Worm (Caenorhabditis elegans): ENCODE results near the gene T10H10.2.

Gene T10H10.2

DNA sequence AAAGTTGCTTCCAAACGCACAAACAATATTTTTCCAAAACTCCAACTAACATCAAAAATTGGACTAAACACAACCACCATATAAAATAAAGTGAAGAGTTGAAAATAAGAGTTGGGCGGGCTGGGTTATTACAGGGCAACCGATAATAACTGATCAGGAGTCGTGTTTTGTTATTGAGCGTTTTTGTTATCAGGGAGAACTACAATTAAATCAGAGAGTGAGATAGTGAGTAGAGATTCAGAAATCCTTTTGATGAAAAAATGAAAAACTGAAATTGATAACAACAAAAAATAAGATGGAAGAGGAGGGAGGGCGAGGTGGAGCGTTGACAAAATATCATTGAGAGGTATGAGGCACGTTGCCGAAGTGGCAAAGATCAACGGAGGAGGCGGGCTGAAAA lies 26.0 kb downstream of the T10H10.2 start:
- TF ChIP-seq crh-2 (tag; optimal IDR thresholded peaks at IDR 0.05) (no peak), lin-13 (GFP tag; optimal IDR thresholded peaks at IDR 0.05) (no peak), nhr-11 (tag; optimal IDR thresholded peaks at IDR 0.05) (no peak), sma-9 (GFP tag; optimal IDR thresholded peaks at IDR 0.05) (no peak), sma-9 (tag; optimal IDR thresholded peaks at IDR 0.05) (no peak), C34F6.9 (tag; optimal IDR thresholded peaks at IDR 0.05) (no peak), R02D3.7 (tag; optimal IDR thresholded peaks at IDR 0.05) (no peak), mbf-1 (tag; optimal IDR thresholded peaks at IDR 0.05) (no peak), F13H6.1 (tag; optimal IDR thresholded peaks at IDR 0.05) (no peak)

DNA sequence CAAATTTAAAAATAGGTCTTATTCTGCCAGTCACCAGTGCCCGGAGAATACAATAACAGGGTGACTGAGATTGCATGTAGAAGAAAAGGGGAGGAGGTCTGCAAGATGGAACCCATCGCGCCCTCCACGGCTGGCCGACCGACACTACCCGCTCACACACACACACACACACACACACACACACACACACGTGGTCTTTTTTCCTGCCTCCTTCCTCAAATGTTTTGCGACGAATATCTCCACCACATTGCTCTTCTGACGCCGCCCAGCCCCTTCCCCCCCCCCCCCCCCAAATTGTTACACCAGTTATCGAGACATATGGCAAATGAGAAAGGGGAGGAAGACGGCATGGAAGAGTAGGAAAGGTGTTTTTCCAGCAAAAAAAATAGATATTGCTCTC lies 27.2 kb downstream of the T10H10.2 start:
- TF ChIP-seq sma-9 (GFP tag; optimal IDR thresholded peaks at IDR 0.05) (peak; percentile 38), sma-9 (tag; optimal IDR thresholded peaks at IDR 0.05) (no peak), nhr-129 (tag; optimal IDR thresholded peaks at IDR 0.05) (peak; percentile 18), aly-2 (tag; optimal IDR thresholded peaks at IDR 0.05) (no peak)

- TF ChIP-seq sma-3 (GFP tag; optimal IDR thresholded peaks at IDR 0.05) (peak; percentile 50), fos-1 (tag; optimal IDR thresholded peaks at IDR 0.05) (peak; percentile 11), mab-5 (tag; optimal IDR thresholded peaks at IDR 0.05) (no peak), crh-2 (tag; optimal IDR thresholded peaks at IDR 0.05) (no peak), nhr-237 (tag; optimal IDR thresholded peaks at IDR 0.05) (no peak), ceh-82 (tag; optimal IDR thresholded peaks at IDR 0.05) (no peak), snpc-4 (tag; optimal IDR thresholded peaks at IDR 0.05) (peak; percentile 97), lin-13 (GFP tag; optimal IDR thresholded peaks at IDR 0.05) (peak; percentile 13), gmeb-1 (tag; optimal IDR thresholded peaks at IDR 0.05) (no peak), sma-9 (GFP tag; optimal IDR thresholded peaks at IDR 0.05) (peak; percentile 59), sma-9 (tag; optimal IDR thresholded peaks at IDR 0.05) (no peak), F13H6.1 (tag; optimal IDR thresholded peaks at IDR 0.05) (peak; percentile 4), unc-39 (tag; optimal IDR thresholded peaks at IDR 0.05) (no peak), ama-1 (optimal IDR thresholded peaks at IDR 0.05) (peak; percentile 81)
These were observed 34.3 kb downstream of the T10H10.2 start for ce11 chrX:2328873-2329272.

ce11 chrX:2330494-2330893 lies 35.9 kb downstream of the T10H10.2 start:
- TF ChIP-seq C34F6.9 (tag; optimal IDR thresholded peaks at IDR 0.05) (no peak), ceh-16 (tag; optimal IDR thresholded peaks at IDR 0.05) (peak; percentile 9)

DNA sequence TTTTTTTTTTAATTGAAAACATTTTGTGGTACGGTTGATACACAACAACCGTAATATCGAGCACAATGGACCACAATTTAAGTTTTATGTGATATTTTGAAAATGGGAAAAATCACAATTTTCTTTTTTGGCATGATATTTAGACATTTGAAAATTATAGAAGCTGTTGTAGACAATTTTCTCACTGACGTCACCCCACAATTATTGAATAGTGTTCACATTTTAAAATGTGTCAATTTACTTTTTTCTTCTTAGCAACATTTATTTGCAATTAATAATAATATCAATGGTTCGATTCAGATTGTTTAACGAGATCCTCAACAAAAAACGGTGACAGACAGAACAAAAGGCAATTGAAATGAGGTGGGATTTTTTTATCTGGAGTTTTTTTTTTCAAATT lies 40.8 kb downstream of the T10H10.2 start, which contains the start of gene T01B6.1:
T01B6.1 (plus strand) TSS at position 301 of the 400 bp plus-strand sequence.
- no peak for TF ChIP-seq nhr-10 (tag; optimal IDR thresholded peaks at IDR 0.05)
- TF ChIP-seq Y55F3AM.14 (GFP tag; optimal IDR thresholded peaks at IDR 0.05), result no peak
- TF ChIP-seq F13H6.1 (tag; optimal IDR thresholded peaks at IDR 0.05), result no peak
- TF ChIP-seq nhr-129 (tag; optimal IDR thresholded peaks at IDR 0.05), result no peak
- TF ChIP-seq elt-3 (tag; optimal IDR thresholded peaks at IDR 0.05), result no peak
- no peak for TF ChIP-seq sem-4 (tag; optimal IDR thresholded peaks at IDR 0.05)
- TF ChIP-seq zag-1 (tag; optimal IDR thresholded peaks at IDR 0.05), result no peak
- no peak for TF ChIP-seq snpc-4 (tag; optimal IDR thresholded peaks at IDR 0.05)
- no peak for TF ChIP-seq unc-39 (tag; optimal IDR thresholded peaks at IDR 0.05)
- TF ChIP-seq ztf-11 (tag; optimal IDR thresholded peaks at IDR 0.05), result no peak
- TF ChIP-seq ceh-82 (tag; optimal IDR thresholded peaks at IDR 0.05), result no peak
- no peak for TF ChIP-seq lin-13 (GFP tag; optimal IDR thresholded peaks at IDR 0.05)
- no peak for TF ChIP-seq gmeb-1 (tag; optimal IDR thresholded peaks at IDR 0.05)
- no peak for TF ChIP-seq peb-1 (tag; optimal IDR thresholded peaks at IDR 0.05)
- no peak for TF ChIP-seq nhr-6 (tag; optimal IDR thresholded peaks at IDR 0.05)
- no peak for TF ChIP-seq alr-1 (tag; optimal IDR thresholded peaks at IDR 0.05)
- no peak for TF ChIP-seq ztf-1 (GFP tag; conservative IDR thresholded peaks at IDR 0.05)

- no peak for TF ChIP-seq R02D3.7 (tag; optimal IDR thresholded peaks at IDR 0.05)
- no peak for TF ChIP-seq peb-1 (tag; optimal IDR thresholded peaks at IDR 0.05)
- TF ChIP-seq ztf-1 (GFP tag; conservative IDR thresholded peaks at IDR 0.05), result no peak
- TF ChIP-seq zag-1 (tag; optimal IDR thresholded peaks at IDR 0.05), result no peak
- TF ChIP-seq nhr-21 (tag; optimal IDR thresholded peaks at IDR 0.05), result no peak
These were observed 43.7 kb downstream of the T10H10.2 start, which contains the start of gene nlp-45 for ce11 chrX:2338210-2338609. Gene nlp-45, minus strand, starts transcription at chrX:2338310.

ce11 chrX:2341989-2342388 lies 47.4 kb downstream of the T10H10.2 start, which contains the start of gene nlp-22:
Gene nlp-22, minus strand, starts transcription at chrX:2342089.
- TF ChIP-seq fos-1 (tag; optimal IDR thresholded peaks at IDR 0.05), result no peak
- no peak for TF ChIP-seq ZK546.5 (tag; optimal IDR thresholded peaks at IDR 0.05)
- TF ChIP-seq unc-62 (GFP tag; optimal IDR thresholded peaks at IDR 0.05), result no peak
- TF ChIP-seq skn-1 (tag; optimal IDR thresholded peaks at IDR 0.05), result no peak
- no peak for TF ChIP-seq nhr-129 (tag; optimal IDR thresholded peaks at IDR 0.05)
- TF ChIP-seq aly-2 (tag; optimal IDR thresholded peaks at IDR 0.05), result no peak

All from whole organism, L2 larva.